Worm (Caenorhabditis elegans): Measurements from ENCODE around the gene nkat-3.

nkat-3 gene

DNA sequence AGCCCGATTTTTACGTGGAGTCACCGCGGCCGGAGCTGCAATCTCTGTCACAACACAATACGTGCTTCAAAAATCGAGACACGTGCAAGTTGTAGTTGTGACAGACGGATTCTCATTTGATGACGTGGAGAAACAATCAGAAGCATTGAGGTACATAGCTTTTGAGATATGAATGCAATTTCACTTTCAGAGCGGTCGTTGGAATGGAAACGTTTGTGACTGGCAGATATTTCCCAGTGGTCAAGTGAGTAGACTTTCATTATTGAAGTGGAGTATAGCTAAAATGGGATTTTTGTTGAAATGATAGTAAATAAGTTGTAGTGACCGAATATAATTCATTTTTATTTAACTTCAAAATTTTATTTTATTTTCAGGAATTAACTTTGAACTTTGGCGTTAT, 49.6 kb downstream of the nkat-3 start:
- no peak for TF ChIP-seq eor-1 (tag; optimal IDR thresholded peaks at IDR 0.05)
- no peak for TF ChIP-seq egl-27 (tag; optimal IDR thresholded peaks at IDR 0.05)

DNA sequence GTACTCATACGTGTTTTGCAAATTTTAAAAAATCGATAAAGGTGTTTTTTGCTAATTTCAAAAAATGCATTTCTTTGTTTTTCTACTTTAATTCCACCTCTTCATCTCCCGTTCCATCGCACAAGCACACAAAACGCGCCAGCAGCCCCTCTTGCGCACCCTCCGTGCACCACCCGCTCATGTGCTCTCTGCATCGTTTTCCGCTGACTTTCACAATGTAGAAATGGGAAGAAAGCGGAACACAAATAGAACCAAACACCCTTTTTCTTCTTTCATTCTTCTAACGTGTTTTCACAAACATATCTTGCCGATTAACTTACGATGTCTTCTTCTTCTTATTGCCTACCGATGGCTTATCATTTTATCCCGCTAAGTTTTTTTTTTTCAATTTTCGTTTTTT, 51.2 kb downstream of the nkat-3 start:
- TF ChIP-seq elt-2 (tag; optimal IDR thresholded peaks at IDR 0.05): peak; percentile 66
- peak; percentile 67 for TF ChIP-seq ama-1 (optimal IDR thresholded peaks at IDR 0.05)
- no peak for TF ChIP-seq unc-62 (GFP tag; optimal IDR thresholded peaks at IDR 0.05)
- TF ChIP-seq fos-1 (tag; optimal IDR thresholded peaks at IDR 0.05): no peak
- TF ChIP-seq egl-27 (tag; optimal IDR thresholded peaks at IDR 0.05): no peak
- no peak for TF ChIP-seq nhr-76 (tag; optimal IDR thresholded peaks at IDR 0.05)
- TF ChIP-seq pqm-1 (tag; optimal IDR thresholded peaks at IDR 0.05): peak; percentile 43
- no peak for TF ChIP-seq nhr-237 (tag; optimal IDR thresholded peaks at IDR 0.05)
- TF ChIP-seq lin-15B (tag; optimal IDR thresholded peaks at IDR 0.05): peak; percentile 61
- no peak for TF ChIP-seq unc-39 (tag; optimal IDR thresholded peaks at IDR 0.05)
- no peak for TF ChIP-seq mml-1 (tag; optimal IDR thresholded peaks at IDR 0.05)
- no peak for TF ChIP-seq ceh-16 (tag; optimal IDR thresholded peaks at IDR 0.05)
- TF ChIP-seq elt-3 (tag; optimal IDR thresholded peaks at IDR 0.05): no peak
- peak; percentile 68 for TF ChIP-seq ceh-82 (tag; optimal IDR thresholded peaks at IDR 0.05)
- peak; percentile 2 for TF ChIP-seq mdl-1 (tag; optimal IDR thresholded peaks at IDR 0.05)
- TF ChIP-seq nhr-77 (tag; optimal IDR thresholded peaks at IDR 0.05): peak; percentile 35
- no peak for TF ChIP-seq fkh-2 (tag; optimal IDR thresholded peaks at IDR 0.05)
- peak; percentile 52 for TF ChIP-seq skn-1 (tag; optimal IDR thresholded peaks at IDR 0.05)
- TF ChIP-seq ceh-9 (tag; optimal IDR thresholded peaks at IDR 0.05): no peak
- peak; percentile 29 for TF ChIP-seq nhr-23 (tag; optimal IDR thresholded peaks at IDR 0.05)
- TF ChIP-seq daf-12 (tag; optimal IDR thresholded peaks at IDR 0.05): no peak
- peak; percentile 3 for TF ChIP-seq elt-1 (tag; optimal IDR thresholded peaks at IDR 0.05)
- peak; percentile 36 for TF ChIP-seq jun-1 (tag; optimal IDR thresholded peaks at IDR 0.05)
- peak; percentile 19 for TF ChIP-seq fkh-10 (GFP tag; optimal IDR thresholded peaks at IDR 0.05)
- no peak for TF ChIP-seq eor-1 (tag; optimal IDR thresholded peaks at IDR 0.05)
- TF ChIP-seq snpc-4 (tag; optimal IDR thresholded peaks at IDR 0.05): peak; percentile 84
- TF ChIP-seq lsy-12 (tag; optimal IDR thresholded peaks at IDR 0.05): no peak
- TF ChIP-seq nhr-67 (tag; optimal IDR thresholded peaks at IDR 0.05): no peak
- peak; percentile 68 for TF ChIP-seq tbx-2 (tag; optimal IDR thresholded peaks at IDR 0.05)
- TF ChIP-seq egl-5 (tag; optimal IDR thresholded peaks at IDR 0.05): peak; percentile 74
- no peak for TF ChIP-seq aly-2 (tag; optimal IDR thresholded peaks at IDR 0.05)
- TF ChIP-seq nhr-11 (tag; optimal IDR thresholded peaks at IDR 0.05): no peak
- TF ChIP-seq ztf-4 (tag; optimal IDR thresholded peaks at IDR 0.05): no peak
- peak; percentile 85 for TF ChIP-seq hmg-11 (tag; optimal IDR thresholded peaks at IDR 0.05)
- TF ChIP-seq ZK546.5 (tag; optimal IDR thresholded peaks at IDR 0.05): no peak
- peak; percentile 83 for TF ChIP-seq lin-39 (tag; optimal IDR thresholded peaks at IDR 0.05)
- TF ChIP-seq zag-1 (tag; optimal IDR thresholded peaks at IDR 0.05): no peak
- TF ChIP-seq ceh-28 (tag; optimal IDR thresholded peaks at IDR 0.05): peak; percentile 34
- TF ChIP-seq pha-4 (tag; optimal IDR thresholded peaks at IDR 0.05): peak; percentile 69
- no peak for TF ChIP-seq ztf-11 (tag; optimal IDR thresholded peaks at IDR 0.05)
- no peak for TF ChIP-seq nhr-25 (tag; optimal IDR thresholded peaks at IDR 0.05)
- TF ChIP-seq nfya-1 (tag; optimal IDR thresholded peaks at IDR 0.05; ENCODE audit: insufficient read depth): peak; percentile 78
- TF ChIP-seq sea-2 (GFP tag; optimal IDR thresholded peaks at IDR 0.05): no peak
- TF ChIP-seq nhr-28 (tag; optimal IDR thresholded peaks at IDR 0.05): no peak
- TF ChIP-seq nhr-12 (tag; optimal IDR thresholded peaks at IDR 0.05): no peak
- TF ChIP-seq nhr-43 (tag; optimal IDR thresholded peaks at IDR 0.05; ENCODE audit: poor library complexity, severe bottlenecking): peak; percentile 63
- TF ChIP-seq R02D3.7 (tag; optimal IDR thresholded peaks at IDR 0.05): peak; percentile 18
